Worm (Caenorhabditis elegans) whole organism, midembryonic: Measurements from ENCODE around the gene mrpl-45.

Experiments used
- T22C8.4 ChIP-seq: fragments of 200-800 bp; sonication (Bioruptor generic); IDR thresholded peaks from 2 replicates; pipeline ENCODE4 v1.3.6; 2022; ENCODE audit warnings: missing genetic modification characterization, missing compliant biosample characterization
- ref-1 ChIP-seq: fragments of 200-800 bp; sonication (Bioruptor generic); conservative IDR thresholded peaks from 2 replicates; pipeline ENCODE4 v1.3.6; 2022; ENCODE audit warnings: missing genetic modification reagents, missing genetic modification characterization, missing compliant biosample characterization

ce11 chrIII:1147863-1148262, 53.9 kb downstream of the mrpl-45 start:
- TF ChIP-seq ref-1 (GFP tag; lab: Robert Waterston, UW) (no peak), T22C8.4 (no peak)
